Worm (Caenorhabditis elegans): Measurements from ENCODE around the gene K10D11.2.
A peak's percentile ranks its signal among the peaks of the same experiment; 100 is the strongest.

The K10D11.2 gene

DNA sequence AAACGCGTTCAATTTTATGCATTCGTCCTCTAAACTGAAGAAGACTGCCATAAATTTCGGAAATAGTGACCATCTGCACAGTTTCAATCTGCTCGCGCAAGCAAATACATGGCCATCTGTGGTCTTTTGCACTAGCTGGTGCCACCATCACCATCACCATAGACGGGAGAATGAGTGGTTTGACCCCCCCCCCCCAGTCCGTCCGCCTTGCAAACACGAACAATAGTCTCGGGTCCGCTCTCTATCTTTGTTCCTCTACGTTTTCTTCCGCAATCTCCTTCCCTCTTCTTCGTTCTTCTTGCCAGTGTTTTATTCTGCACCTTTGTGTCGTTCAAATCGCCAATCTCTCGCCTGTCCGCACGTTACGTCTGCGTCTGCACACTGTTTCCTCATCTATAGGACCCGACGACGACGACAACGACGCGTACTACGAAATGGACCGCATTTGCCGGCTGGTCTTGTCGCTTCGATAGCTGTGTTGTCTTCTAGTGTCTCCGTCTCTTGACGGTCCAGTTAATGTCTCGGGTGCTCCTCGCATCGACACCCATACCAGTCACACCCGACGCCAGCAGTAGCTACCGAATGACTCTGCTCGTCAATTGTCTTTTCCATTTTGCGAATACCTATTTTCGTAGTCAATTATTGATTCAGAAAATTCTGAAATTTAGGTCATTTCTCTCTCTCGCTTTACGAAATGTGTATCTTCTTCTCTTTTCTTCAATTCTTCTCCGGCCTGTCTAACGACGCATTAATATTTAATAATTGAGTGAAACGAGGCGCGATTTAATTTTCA lies 51.1 kb downstream of the K10D11.2 start:
- TF ChIP-seq tab-1 (GFP tag; IDR thresholded peaks at IDR 0.05) (0 out of 2 replicates have a peak, but pooled peaks have one; percentile 49), flt-1 (GFP tag; IDR thresholded peaks at IDR 0.05) (0 out of 2 replicates have a peak, but pooled peaks have one; percentile 3), T22C8.4 (GFP tag; IDR thresholded peaks at IDR 0.05) (no peak), med-1 (GFP tag; optimal IDR thresholded peaks at IDR 0.05; ENCODE audit: insufficient read depth) (no peak), ztf-29 (GFP tag; IDR thresholded peaks at IDR 0.05) (no peak), ref-1 (GFP tag; conservative IDR thresholded peaks at IDR 0.05) (no peak), klf-2 (GFP tag; conservative IDR thresholded peaks at IDR 0.05) (no peak), ztf-23 (GFP tag; IDR thresholded peaks at IDR 0.05) (no peak; the same call in 1 of the 2 replicates), cog-1 (tag; optimal IDR thresholded peaks at IDR 0.05) (peak; percentile 46)

DNA sequence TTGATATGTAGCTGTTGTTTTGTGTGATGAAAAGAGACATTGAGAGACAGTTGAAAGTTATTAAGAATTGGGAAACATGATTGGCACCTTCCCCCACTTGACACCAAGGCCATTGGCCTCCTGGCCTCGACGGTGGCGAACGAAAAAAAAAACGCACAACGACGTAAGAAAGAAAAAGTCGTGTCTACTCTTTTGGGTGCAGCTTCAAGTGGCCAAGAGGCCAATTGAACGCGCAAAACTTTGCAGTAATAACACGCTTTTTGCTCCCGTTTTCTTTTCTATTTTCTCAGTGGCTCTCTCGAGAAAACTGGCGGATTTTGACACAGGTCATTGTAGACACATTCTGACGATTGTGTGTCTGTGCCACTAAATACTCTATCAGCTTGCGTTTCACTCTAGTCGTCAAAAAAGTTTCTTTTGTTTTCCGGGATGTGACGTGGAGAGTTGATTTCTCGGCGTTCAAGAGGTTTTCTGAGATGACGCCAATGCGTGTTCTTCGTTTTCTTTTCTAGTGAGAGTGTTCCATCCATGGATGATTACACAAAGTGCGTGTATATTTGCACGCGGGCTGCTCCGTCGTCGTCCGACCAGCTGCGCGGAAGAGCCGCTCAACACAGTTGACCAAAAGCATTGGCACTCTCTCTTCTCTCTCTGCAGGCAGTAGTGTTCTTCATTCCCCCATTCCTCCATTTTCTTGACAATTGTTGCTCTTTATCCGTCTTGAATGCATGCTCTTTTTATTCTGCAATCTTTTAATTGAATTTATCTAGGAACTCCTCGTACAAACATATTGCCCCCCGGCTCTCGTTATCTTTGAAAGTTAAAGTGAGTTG lies 51.9 kb downstream of the K10D11.2 start:
- TF ChIP-seq tab-1 (GFP tag; IDR thresholded peaks at IDR 0.05) (0 out of 2 replicates have a peak, but pooled peaks have one; percentile 63), T22C8.4 (GFP tag; IDR thresholded peaks at IDR 0.05) (no peak), ztf-23 (GFP tag; IDR thresholded peaks at IDR 0.05) (no peak), flt-1 (GFP tag; IDR thresholded peaks at IDR 0.05) (no peak), klf-2 (GFP tag; conservative IDR thresholded peaks at IDR 0.05) (no peak; the same call in 1 of the 2 replicates), cog-1 (tag; optimal IDR thresholded peaks at IDR 0.05) (peak; percentile 20)
